Fruit fly (Drosophila melanogaster): ENCODE measurements around the gene bsk.

dm6 chr2L:10206633-10207162 is 43.6 kb downstream of the bsk start, which contains the start of gene Snx17:
- TF ChIP-seq EcR (GFP tag; optimal IDR thresholded peaks at IDR 0.05) (no peak), CG15710 (tag; optimal IDR thresholded peaks at IDR 0.05) (no peak), CG10348 (GFP tag; IDR thresholded peaks at IDR 0.05) (no peak), CG34367 (tag; optimal IDR thresholded peaks at IDR 0.05) (no peak), CG9948 (tag; optimal IDR thresholded peaks at IDR 0.05) (no peak), D1 (tag; optimal IDR thresholded peaks at IDR 0.05) (no peak), fd96Ca (GFP tag; IDR thresholded peaks at IDR 0.05) (no peak), Pif1B (GFP tag; optimal IDR thresholded peaks at IDR 0.05) (no peak), CG8301 (tag; optimal IDR thresholded peaks at IDR 0.05) (no peak)
